Worm (Caenorhabditis elegans) whole organism, late embryonic: Measurements from ENCODE around the gene B0496.2.

Source experiments
- ama-1 ChIP-seq: fragments of 150-350 bp; optimal IDR thresholded peaks from 2 replicates; lab custom pipeline; 2014
- ceh-18 ChIP-seq: sonication (generic microtip); optimal IDR thresholded peaks from 2 replicates; lab custom pipeline; 2016; ENCODE audit warnings: missing genetic modification characterization, missing compliant biosample characterization
- ceh-22 ChIP-seq: sonication (generic microtip); optimal IDR thresholded peaks from 2 replicates; lab custom pipeline; 2017; ENCODE audit warnings: missing biosample characterization, missing genetic modification characterization
- ceh-31 ChIP-seq: sonication (generic microtip); optimal IDR thresholded peaks from 2 replicates; lab custom pipeline; 2016; ENCODE audit warnings: missing genetic modification characterization, missing compliant biosample characterization
- ceh-34 ChIP-seq: sonication (generic microtip); optimal IDR thresholded peaks from 2 replicates; lab custom pipeline; 2016; ENCODE audit warnings: mild to moderate bottlenecking, missing genetic modification characterization, missing compliant biosample characterization
- che-1 ChIP-seq: sonication (generic microtip); optimal IDR thresholded peaks from 2 replicates; lab custom pipeline; 2016; ENCODE audit warnings: mild to moderate bottlenecking, missing genetic modification characterization, missing compliant biosample characterization
- fkh-10 ChIP-seq: fragments of 150-350 bp; optimal IDR thresholded peaks from 2 replicates; lab custom pipeline; 2014; ENCODE audit warnings: missing biosample characterization, missing genetic modification reagents, missing genetic modification characterization
- nhr-11 ChIP-seq: fragments of 150-350 bp; optimal IDR thresholded peaks from 2 replicates; lab custom pipeline; 2014; ENCODE audit warnings: missing biosample characterization, missing genetic modification characterization
- odd-2 ChIP-seq: sonication (generic microtip); optimal IDR thresholded peaks from 2 replicates; lab custom pipeline; 2017; ENCODE audit warnings: antibody characterized with exemption, mild to moderate bottlenecking, missing genetic modification characterization, missing compliant biosample characterization
- pag-3 ChIP-seq: sonication (generic microtip); optimal IDR thresholded peaks from 2 replicates; lab custom pipeline; 2016; ENCODE audit warnings: missing compliant biosample characterization, missing genetic modification characterization, borderline replicate concordance
- pha-4 ChIP-seq: fragments of 150-350 bp; optimal IDR thresholded peaks from 2 replicates; lab custom pipeline; 2018; ENCODE audit warnings: missing biosample characterization, missing genetic modification reagents, missing genetic modification characterization
- pqm-1 ChIP-seq: sonication (generic microtip); optimal IDR thresholded peaks from 2 replicates; lab custom pipeline; 2016; ENCODE audit warnings: missing genetic modification characterization, missing compliant biosample characterization
- sox-2 ChIP-seq: fragments of 200-800 bp; sonication (Bioruptor generic); IDR thresholded peaks from 2 replicates; pipeline ENCODE4 v1.3.6; 2022; ENCODE audit warnings: missing genetic modification reagents, missing genetic modification characterization, missing compliant biosample characterization
- tbx-2 ChIP-seq: sonication (generic microtip); optimal IDR thresholded peaks from 2 replicates; lab custom pipeline; 2016; ENCODE audit warnings: missing genetic modification characterization, missing compliant biosample characterization

DNA sequence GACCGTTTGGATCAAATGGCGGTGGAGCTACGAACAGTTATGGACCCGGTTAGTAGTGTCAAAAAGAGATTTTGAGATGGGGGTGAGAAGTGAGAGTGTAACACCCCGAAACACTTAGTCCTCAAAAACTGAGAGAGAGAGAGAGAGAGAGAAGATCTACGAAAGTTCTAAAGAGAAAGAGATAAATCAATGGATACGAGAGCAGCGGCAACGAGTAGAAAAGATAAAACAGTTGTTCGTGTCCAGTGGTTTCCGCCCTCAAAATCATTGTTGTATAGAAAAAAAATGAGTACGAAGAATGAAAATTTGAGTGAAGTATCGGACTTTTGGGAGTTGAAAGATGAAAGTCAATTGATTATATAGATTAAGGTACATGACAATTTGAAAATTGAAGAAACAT, 18.7 kb upstream of the B0496.2 start:
- TF ChIP-seq fkh-10 (GFP tag; lab: Kevin White, UChicago) (no peak), ceh-18 (tag; lab: Kevin White, UChicago) (peak; percentile 6), odd-2 (tag; lab: Kevin White, UChicago) (no peak), pqm-1 (tag; lab: Kevin White, UChicago) (no peak), ama-1 (lab: Kevin White, UChicago) (no peak), ceh-22 (tag; lab: Kevin White, UChicago) (no peak), ceh-31 (no peak), ceh-34 (tag; lab: Kevin White, UChicago) (no peak), che-1 (tag; lab: Kevin White, UChicago) (no peak), pha-4 (no peak), tbx-2 (tag; lab: Kevin White, UChicago) (no peak), pag-3 (tag; lab: Kevin White, UChicago) (no peak), nhr-11 (tag; lab: Kevin White, UChicago) (no peak), sox-2 (no peak)
